Fruit fly (Drosophila melanogaster): ENCODE results near the gene CG18641.

DNA sequence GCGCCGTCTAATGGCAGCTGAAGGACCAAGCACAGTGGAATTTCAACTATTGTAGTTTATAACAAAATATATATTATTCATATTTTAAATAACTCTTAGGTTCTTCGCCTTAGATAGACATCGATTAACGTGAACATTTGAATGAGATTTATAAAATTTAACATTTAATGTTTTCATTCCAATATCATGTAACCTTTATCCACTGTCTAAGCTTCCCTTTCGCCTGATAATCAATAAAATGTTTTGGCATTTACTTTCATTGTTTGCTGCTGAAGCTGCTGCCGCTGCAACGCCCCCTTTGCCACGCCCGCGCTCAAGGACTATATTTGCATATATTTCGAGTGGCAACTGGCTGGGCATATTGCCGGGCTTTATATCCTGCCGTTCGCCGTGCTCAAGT, 20.2 kb downstream of the CG18641 start:
- no peak for TF ChIP-seq dmrt93B (GFP tag; optimal IDR thresholded peaks at IDR 0.05)
- TF ChIP-seq Vsx2 (GFP tag; optimal IDR thresholded peaks at IDR 0.05; ENCODE audit: partially characterized antibody), result no peak
- TF ChIP-seq Dfd (GFP tag; optimal IDR thresholded peaks at IDR 0.05), result no peak
- TF ChIP-seq sage (GFP tag; optimal IDR thresholded peaks at IDR 0.05), result no peak

All from whole organism, wandering third instar larva.